Worm (Caenorhabditis elegans) whole organism, late embryonic: ENCODE results near the gene rme-1.

Experiments used
- C38D4.7 ChIP-seq: fragments of 200-800 bp; sonication (Bioruptor generic); optimal IDR thresholded peaks from 2 replicates; lab custom pipeline; 2018; ENCODE audit warnings: mild to moderate bottlenecking, missing genetic modification characterization, moderate library complexity, missing compliant biosample characterization
- K09A11.1 ChIP-seq: sonication (generic microtip); optimal IDR thresholded peaks from 2 replicates; lab custom pipeline; 2017; ENCODE audit warnings: antibody characterized with exemption, mild to moderate bottlenecking, missing genetic modification characterization, missing compliant biosample characterization; ENCODE audit not compliant: insufficient read depth
- ahr-1 ChIP-seq: sonication (generic microtip); optimal IDR thresholded peaks from 2 replicates; lab custom pipeline; 2016; ENCODE audit warnings: missing genetic modification characterization, missing compliant biosample characterization
- ceh-18 ChIP-seq: sonication (generic microtip); optimal IDR thresholded peaks from 2 replicates; lab custom pipeline; 2016; ENCODE audit warnings: missing genetic modification characterization, missing compliant biosample characterization
- ceh-19 ChIP-seq: fragments of 200-800 bp; sonication (Bioruptor generic); optimal IDR thresholded peaks from 2 replicates; lab custom pipeline; 2018; ENCODE audit warnings: mild to moderate bottlenecking, missing genetic modification characterization, missing compliant biosample characterization
- ceh-22 ChIP-seq: sonication (generic microtip); optimal IDR thresholded peaks from 2 replicates; lab custom pipeline; 2017; ENCODE audit warnings: missing biosample characterization, missing genetic modification characterization
- ceh-30 ChIP-seq: fragments of 150-350 bp; optimal IDR thresholded peaks from 2 replicates; lab custom pipeline; 2014; ENCODE audit warnings: missing biosample characterization, missing genetic modification characterization
- ceh-34 ChIP-seq: sonication (generic microtip); optimal IDR thresholded peaks from 2 replicates; lab custom pipeline; 2016; ENCODE audit warnings: mild to moderate bottlenecking, missing genetic modification characterization, missing compliant biosample characterization
- ceh-48 ChIP-seq: sonication (generic microtip); optimal IDR thresholded peaks from 2 replicates; lab custom pipeline; 2016; ENCODE audit warnings: missing genetic modification characterization, inconsistent platforms, missing compliant biosample characterization
- che-1 ChIP-seq: sonication (generic microtip); optimal IDR thresholded peaks from 2 replicates; lab custom pipeline; 2016; ENCODE audit warnings: mild to moderate bottlenecking, missing genetic modification characterization, missing compliant biosample characterization
- dve-1 ChIP-seq: sonication (generic microtip); optimal IDR thresholded peaks from 2 replicates; lab custom pipeline; 2017; ENCODE audit warnings: antibody characterized with exemption, mild to moderate bottlenecking, missing genetic modification characterization, missing compliant biosample characterization
- elt-4 ChIP-seq: sonication (generic microtip); optimal IDR thresholded peaks from 2 replicates; lab custom pipeline; 2016; ENCODE audit warnings: missing genetic modification characterization, missing compliant biosample characterization
- ets-4 ChIP-seq: sonication (generic microtip); optimal IDR thresholded peaks from 2 replicates; lab custom pipeline; 2016; ENCODE audit warnings: missing genetic modification characterization, missing compliant biosample characterization
- fax-1 ChIP-seq: sonication (generic microtip); optimal IDR thresholded peaks from 2 replicates; lab custom pipeline; 2016; ENCODE audit warnings: missing genotype, missing genetic modification characterization, missing compliant biosample characterization
- fkh-6 ChIP-seq: sonication (generic microtip); optimal IDR thresholded peaks from 2 replicates; lab custom pipeline; 2016; ENCODE audit warnings: missing genetic modification characterization, missing compliant biosample characterization
- gmeb-2 ChIP-seq: sonication (generic microtip); optimal IDR thresholded peaks from 2 replicates; lab custom pipeline; 2016; ENCODE audit warnings: missing genetic modification characterization, inconsistent platforms, missing compliant biosample characterization
- hlh-13 ChIP-seq: fragments of 200-800 bp; sonication (Bioruptor generic); optimal IDR thresholded peaks from 2 replicates; lab custom pipeline; 2018; ENCODE audit warnings: mild to moderate bottlenecking, missing genetic modification characterization, missing compliant biosample characterization
- hlh-15 ChIP-seq: sonication (generic microtip); optimal IDR thresholded peaks from 2 replicates; lab custom pipeline; 2016; ENCODE audit warnings: missing genetic modification characterization, missing compliant biosample characterization
- hlh-30 ChIP-seq: sonication (generic microtip); optimal IDR thresholded peaks from 2 replicates; lab custom pipeline; 2017; ENCODE audit warnings: antibody characterized with exemption, missing genetic modification characterization, missing compliant biosample characterization; ENCODE audit not compliant: insufficient read depth
- hlh-8 ChIP-seq: sonication (generic microtip); optimal IDR thresholded peaks from 2 replicates; lab custom pipeline; 2016; ENCODE audit warnings: missing genotype, missing genetic modification characterization, missing compliant biosample characterization
- lim-6 ChIP-seq: sonication (generic microtip); optimal IDR thresholded peaks from 2 replicates; lab custom pipeline; 2016; ENCODE audit warnings: missing genetic modification characterization, missing compliant biosample characterization
- mec-3 ChIP-seq: sonication (generic microtip); optimal IDR thresholded peaks from 2 replicates; lab custom pipeline; 2016; ENCODE audit warnings: borderline replicate concordance, missing genetic modification characterization, missing compliant biosample characterization
- nhr-11 ChIP-seq: fragments of 150-350 bp; optimal IDR thresholded peaks from 2 replicates; lab custom pipeline; 2014; ENCODE audit warnings: missing biosample characterization, missing genetic modification characterization
- npax-4 ChIP-seq: sonication (generic microtip); optimal IDR thresholded peaks from 2 replicates; lab custom pipeline; 2016; ENCODE audit warnings: missing genetic modification characterization, missing compliant biosample characterization
- odd-2 ChIP-seq: sonication (generic microtip); optimal IDR thresholded peaks from 2 replicates; lab custom pipeline; 2017; ENCODE audit warnings: antibody characterized with exemption, mild to moderate bottlenecking, missing genetic modification characterization, missing compliant biosample characterization
- pag-3 ChIP-seq: sonication (generic microtip); optimal IDR thresholded peaks from 2 replicates; lab custom pipeline; 2016; ENCODE audit warnings: missing compliant biosample characterization, missing genetic modification characterization, borderline replicate concordance
- pat-9 ChIP-seq: fragments of 200-800 bp; sonication (Bioruptor generic); optimal IDR thresholded peaks from 2 replicates; lab custom pipeline; 2018; ENCODE audit warnings: mild to moderate bottlenecking, missing genetic modification characterization, moderate library complexity, missing compliant biosample characterization
- pha-4 ChIP-seq: fragments of 150-350 bp; optimal IDR thresholded peaks from 2 replicates; lab custom pipeline; 2018; ENCODE audit warnings: missing biosample characterization, missing genetic modification reagents, missing genetic modification characterization
- pqm-1 ChIP-seq: sonication (generic microtip); optimal IDR thresholded peaks from 2 replicates; lab custom pipeline; 2016; ENCODE audit warnings: missing genetic modification characterization, missing compliant biosample characterization
- rnt-1 ChIP-seq: sonication (generic microtip); optimal IDR thresholded peaks from 2 replicates; lab custom pipeline; 2016; ENCODE audit warnings: missing genetic modification characterization, missing compliant biosample characterization
- sox-2 ChIP-seq: fragments of 200-800 bp; sonication (Bioruptor generic); IDR thresholded peaks from 2 replicates; pipeline ENCODE4 v1.3.6; 2022; ENCODE audit warnings: missing genetic modification reagents, missing genetic modification characterization, missing compliant biosample characterization
- sox-4 ChIP-seq: sonication (generic microtip); optimal IDR thresholded peaks from 2 replicates; lab custom pipeline; 2017; ENCODE audit warnings: mild to moderate bottlenecking, missing genetic modification characterization, inconsistent platforms, missing compliant biosample characterization
- syd-9 ChIP-seq: sonication (generic microtip); optimal IDR thresholded peaks from 2 replicates; lab custom pipeline; 2016; ENCODE audit warnings: mild to moderate bottlenecking, missing genetic modification characterization, moderate library complexity, missing compliant biosample characterization
- ttx-3 ChIP-seq: sonication (generic microtip); optimal IDR thresholded peaks from 2 replicates; lab custom pipeline; 2016; ENCODE audit warnings: missing genetic modification reagents, missing genetic modification characterization, missing compliant biosample characterization
- unc-3 ChIP-seq, 2 experiments: fragments of 200-800 bp in 1 of 2; sonication (Bioruptor generic) in 1 of 2; sonication (generic microtip) in 1 of 2; conservative IDR thresholded peaks in 1 of 2; optimal IDR thresholded peaks in 1 of 2; 2 replicates each; pipeline versions ENCODE4 v1.3.6 to Lab custom; 2016 to 2022; ENCODE audit warnings: missing compliant biosample characterization in 2 of 2, missing genetic modification characterization in 2 of 2, missing genetic modification reagents in 1 of 2
- unc-55 ChIP-seq: sonication (generic microtip); optimal IDR thresholded peaks from 2 replicates; lab custom pipeline; 2017; ENCODE audit warnings: missing biosample characterization, missing genetic modification reagents, missing genetic modification characterization
- ztf-16 ChIP-seq: sonication (generic microtip); optimal IDR thresholded peaks from 2 replicates; lab custom pipeline; 2017; ENCODE audit warnings: missing genetic modification characterization, missing compliant biosample characterization

rme-1 gene

DNA sequence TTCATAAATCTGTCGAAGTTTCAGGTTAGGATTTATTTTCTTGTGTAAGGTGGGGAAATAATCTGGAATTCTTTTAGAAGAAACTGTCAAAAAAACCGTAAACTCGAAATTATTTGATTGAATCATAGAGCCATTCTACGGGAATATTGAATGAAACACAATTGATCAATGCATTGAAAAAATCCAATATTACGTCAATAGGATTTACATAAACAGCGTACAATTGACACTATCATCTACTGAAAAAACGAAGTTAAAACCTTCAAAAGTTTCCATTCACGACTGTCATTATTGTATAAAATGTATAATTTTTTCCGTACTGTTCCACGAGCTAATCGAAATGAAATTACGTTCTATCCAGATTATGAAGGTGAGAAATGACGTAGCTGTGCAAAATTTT, at the start of gene rme-1:
rme-1 (plus strand) TSS at position 301 of the 400 bp plus-strand sequence.
- TF ChIP-seq unc-3 (GFP tag; conservative IDR thresholded peaks at IDR 0.05; lab: Robert Waterston, UW), result no peak
- TF ChIP-seq unc-3 (tag; optimal IDR thresholded peaks at IDR 0.05; lab: Kevin White, UChicago), result no peak
- TF ChIP-seq pat-9 (tag; lab: Kevin White, UChicago), result no peak
- TF ChIP-seq ceh-34 (tag; lab: Kevin White, UChicago), result no peak
- no peak for TF ChIP-seq pha-4 (tag; lab: Kevin White, UChicago)
- no peak for TF ChIP-seq ceh-30
- TF ChIP-seq ttx-3 (tag; lab: Kevin White, UChicago), result no peak
- no peak for TF ChIP-seq mec-3 (tag; lab: Kevin White, UChicago)
- TF ChIP-seq dve-1 (tag; lab: Kevin White, UChicago), result no peak
- TF ChIP-seq ceh-19 (GFP tag; lab: Kevin White, UChicago), result no peak
- TF ChIP-seq npax-4 (tag; lab: Kevin White, UChicago), result no peak

DNA sequence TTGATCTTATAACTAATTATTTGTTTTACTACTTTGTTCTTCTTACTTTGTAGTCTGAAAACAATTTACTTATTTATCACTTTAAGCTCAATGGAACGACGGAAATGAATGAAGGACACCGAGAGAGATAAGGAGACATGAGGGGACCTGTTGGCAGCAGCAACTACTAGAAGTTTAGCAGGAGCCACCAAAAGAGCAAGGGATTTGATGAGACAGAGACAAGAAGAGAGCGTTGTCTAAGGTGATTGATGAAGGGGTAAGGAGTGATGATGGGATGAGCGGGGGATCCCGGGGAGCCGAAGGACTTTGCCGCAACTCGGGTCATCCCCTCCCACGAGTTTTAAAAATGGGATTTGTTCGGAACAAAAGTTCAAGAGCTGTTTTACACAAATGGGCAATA, 6.1 kb upstream of the rme-1 start, which contains the start of gene ttn-1:
ttn-1 (minus strand) TSS at position 60 of the 400 bp plus-strand sequence.
- TF ChIP-seq fkh-6 (tag; lab: Kevin White, UChicago) (no peak), hlh-15 (tag; lab: Kevin White, UChicago) (no peak), rnt-1 (tag; lab: Kevin White, UChicago) (peak; percentile 47), unc-55 (GFP tag; lab: Kevin White, UChicago) (peak; percentile 84), fax-1 (no peak), ceh-34 (tag; lab: Kevin White, UChicago) (peak; percentile 11)

DNA sequence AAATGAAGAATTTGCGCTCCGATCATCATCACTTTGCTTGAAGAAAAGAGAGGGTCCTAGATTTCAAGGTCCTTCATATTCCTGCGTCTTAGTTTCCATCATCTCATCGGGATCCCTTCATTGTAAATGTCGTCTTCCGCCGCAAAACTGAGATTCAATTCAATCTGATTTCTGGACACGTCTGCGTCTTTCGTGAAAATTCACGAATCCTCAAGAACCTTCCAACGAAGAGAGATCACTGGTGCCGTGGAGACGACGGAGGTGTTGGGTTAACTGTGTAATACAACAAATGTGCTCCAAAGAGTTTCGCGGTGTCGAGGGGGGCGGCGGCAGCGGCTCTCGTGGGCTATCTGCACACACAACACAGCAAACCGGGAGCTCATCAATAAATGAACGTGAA, 4.6 kb upstream of the rme-1 start:
- TF ChIP-seq pat-9 (tag; lab: Kevin White, UChicago) (peak; percentile 84), rnt-1 (tag; lab: Kevin White, UChicago) (peak; percentile 97), ceh-18 (peak; percentile 80), C38D4.7 (GFP tag; lab: Kevin White, UChicago) (no peak), ceh-48 (tag; lab: Kevin White, UChicago) (no peak), ceh-34 (tag; lab: Kevin White, UChicago) (peak; percentile 61), unc-55 (GFP tag; lab: Kevin White, UChicago) (peak; percentile 91), syd-9 (tag; lab: Kevin White, UChicago) (peak; percentile 54)

- TF ChIP-seq gmeb-2 (tag; lab: Kevin White, UChicago) (no peak), syd-9 (tag; lab: Kevin White, UChicago) (no peak), rnt-1 (tag; lab: Kevin White, UChicago) (no peak), pat-9 (tag; lab: Kevin White, UChicago) (no peak), hlh-13 (GFP tag; lab: Kevin White, UChicago) (no peak), ets-4 (tag; lab: Kevin White, UChicago) (no peak), hlh-30 (tag; lab: Kevin White, UChicago) (no peak), ceh-30 (no peak), sox-4 (tag; lab: Kevin White, UChicago) (no peak)
Observed at ce11 chrV:6206498-6206897, 2.2 kb upstream of the rme-1 start, which contains the start of gene W06H8.2. W06H8.2 (plus strand) TSS chrV:6206755.

ce11 chrV:6209930-6210647, 1.4 kb downstream of the rme-1 start:
- TF ChIP-seq C38D4.7 (GFP tag; lab: Kevin White, UChicago) (no peak), ztf-16 (tag; lab: Kevin White, UChicago) (no peak), pag-3 (no peak), hlh-30 (tag; lab: Kevin White, UChicago) (no peak), unc-3 (GFP tag; conservative IDR thresholded peaks at IDR 0.05; lab: Robert Waterston, UW) (no peak), unc-3 (tag; optimal IDR thresholded peaks at IDR 0.05; lab: Kevin White, UChicago) (no peak), ahr-1 (no peak), pqm-1 (tag; lab: Kevin White, UChicago) (no peak), npax-4 (tag; lab: Kevin White, UChicago) (no peak), K09A11.1 (tag; lab: Kevin White, UChicago) (no peak), sox-2 (GFP tag; lab: Robert Waterston, UW) (no peak), lim-6 (tag; lab: Kevin White, UChicago) (no peak), ceh-22 (tag; lab: Kevin White, UChicago) (no peak), odd-2 (tag; lab: Kevin White, UChicago) (no peak), che-1 (tag; lab: Kevin White, UChicago) (no peak), elt-4 (tag; lab: Kevin White, UChicago) (no peak), ceh-18 (no peak), ceh-30 (no peak), ttx-3 (tag; lab: Kevin White, UChicago) (no peak), hlh-8 (no peak), nhr-11 (tag; lab: Kevin White, UChicago) (no peak)
- TF ChIP-seq, all 69 proteins: peak for 0
